Worm (Caenorhabditis elegans) whole organism, L3 larva: ENCODE measurements around the gene F42A10.7.

Experiments used
- aly-2 ChIP-seq: fragments of 150-350 bp; optimal IDR thresholded peaks from 2 replicates; lab custom pipeline; 2014; ENCODE audit warnings: missing biosample characterization, missing genetic modification characterization
- fkh-10 ChIP-seq: sonication (generic microtip); optimal IDR thresholded peaks from 2 replicates; lab custom pipeline; 2017; ENCODE audit warnings: missing biosample characterization, missing genetic modification reagents, missing genetic modification characterization
- jun-1 ChIP-seq: fragments of 150-350 bp; optimal IDR thresholded peaks from 2 replicates; lab custom pipeline; 2014; ENCODE audit warnings: missing biosample characterization, missing genetic modification reagents, missing genetic modification characterization
- unc-62 ChIP-seq: fragments of 150-350 bp; sonication (generic microtip); optimal IDR thresholded peaks from 4 replicates; lab custom pipeline; 2014; ENCODE audit warnings: missing biosample characterization, missing genetic modification reagents, missing genetic modification characterization

ce11 chrIII:6198378-6199234, 20.1 kb upstream of the F42A10.7 start, which contains the start of the genes C23G10.7 and rpn-2:
- TF ChIP-seq fkh-10 (GFP tag; lab: Kevin White, UChicago) (no peak), unc-62 (no peak), jun-1 (tag; lab: Kevin White, UChicago) (peak; percentile 30), aly-2 (tag; lab: Kevin White, UChicago) (no peak)
